Worm (Caenorhabditis elegans) whole organism, late embryonic: Measurements from ENCODE around the gene K05F1.1.

ENCODE experiments used
- C08G9.2 ChIP-seq: sonication (generic microtip); optimal IDR thresholded peaks from 2 replicates; lab custom pipeline; 2016; ENCODE audit warnings: mild to moderate bottlenecking, missing genetic modification characterization, moderate library complexity, missing compliant biosample characterization
- C38D4.7 ChIP-seq: fragments of 200-800 bp; sonication (Bioruptor generic); optimal IDR thresholded peaks from 2 replicates; lab custom pipeline; 2018; ENCODE audit warnings: mild to moderate bottlenecking, missing genetic modification characterization, moderate library complexity, missing compliant biosample characterization
- F13H6.1 ChIP-seq: sonication (generic microtip); optimal IDR thresholded peaks from 2 replicates; lab custom pipeline; 2016; ENCODE audit warnings: missing genetic modification characterization, missing compliant biosample characterization
- K09A11.1 ChIP-seq: sonication (generic microtip); optimal IDR thresholded peaks from 2 replicates; lab custom pipeline; 2017; ENCODE audit warnings: antibody characterized with exemption, mild to moderate bottlenecking, missing genetic modification characterization, missing compliant biosample characterization; ENCODE audit not compliant: insufficient read depth
- T23F11.4 ChIP-seq: fragments of 200-800 bp; sonication (Bioruptor generic); optimal IDR thresholded peaks from 2 replicates; lab custom pipeline; 2018; ENCODE audit warnings: mild to moderate bottlenecking, missing genetic modification characterization, missing compliant biosample characterization
- ahr-1 ChIP-seq: sonication (generic microtip); optimal IDR thresholded peaks from 2 replicates; lab custom pipeline; 2016; ENCODE audit warnings: missing genetic modification characterization, missing compliant biosample characterization
- ama-1 ChIP-seq: fragments of 150-350 bp; optimal IDR thresholded peaks from 2 replicates; lab custom pipeline; 2014
- ceh-18 ChIP-seq: sonication (generic microtip); optimal IDR thresholded peaks from 2 replicates; lab custom pipeline; 2016; ENCODE audit warnings: missing genetic modification characterization, missing compliant biosample characterization
- ceh-19 ChIP-seq: fragments of 200-800 bp; sonication (Bioruptor generic); optimal IDR thresholded peaks from 2 replicates; lab custom pipeline; 2018; ENCODE audit warnings: mild to moderate bottlenecking, missing genetic modification characterization, missing compliant biosample characterization
- ceh-34 ChIP-seq: sonication (generic microtip); optimal IDR thresholded peaks from 2 replicates; lab custom pipeline; 2016; ENCODE audit warnings: mild to moderate bottlenecking, missing genetic modification characterization, missing compliant biosample characterization
- ceh-6 ChIP-seq: fragments of 200-800 bp; sonication (Bioruptor generic); optimal IDR thresholded peaks from 2 replicates; lab custom pipeline; 2018; ENCODE audit warnings: mild to moderate bottlenecking, missing genetic modification characterization, missing compliant biosample characterization
- che-1 ChIP-seq: sonication (generic microtip); optimal IDR thresholded peaks from 2 replicates; lab custom pipeline; 2016; ENCODE audit warnings: mild to moderate bottlenecking, missing genetic modification characterization, missing compliant biosample characterization
- elt-2 ChIP-seq: sonication (generic microtip); optimal IDR thresholded peaks from 2 replicates; lab custom pipeline; 2016; ENCODE audit warnings: missing genetic modification reagents, missing genetic modification characterization, missing compliant biosample characterization
- elt-4 ChIP-seq: sonication (generic microtip); optimal IDR thresholded peaks from 2 replicates; lab custom pipeline; 2016; ENCODE audit warnings: missing genetic modification characterization, missing compliant biosample characterization
- fkh-10 ChIP-seq: fragments of 150-350 bp; optimal IDR thresholded peaks from 2 replicates; lab custom pipeline; 2014; ENCODE audit warnings: missing biosample characterization, missing genetic modification reagents, missing genetic modification characterization
- fkh-6 ChIP-seq: sonication (generic microtip); optimal IDR thresholded peaks from 2 replicates; lab custom pipeline; 2016; ENCODE audit warnings: missing genetic modification characterization, missing compliant biosample characterization
- hlh-13 ChIP-seq: fragments of 200-800 bp; sonication (Bioruptor generic); optimal IDR thresholded peaks from 2 replicates; lab custom pipeline; 2018; ENCODE audit warnings: mild to moderate bottlenecking, missing genetic modification characterization, missing compliant biosample characterization
- hlh-30 ChIP-seq: sonication (generic microtip); optimal IDR thresholded peaks from 2 replicates; lab custom pipeline; 2017; ENCODE audit warnings: antibody characterized with exemption, missing genetic modification characterization, missing compliant biosample characterization; ENCODE audit not compliant: insufficient read depth
- hlh-6 ChIP-seq: sonication (generic microtip); optimal IDR thresholded peaks from 2 replicates; lab custom pipeline; 2016; ENCODE audit warnings: missing genotype, missing genetic modification characterization, missing compliant biosample characterization
- lim-6 ChIP-seq: sonication (generic microtip); optimal IDR thresholded peaks from 2 replicates; lab custom pipeline; 2016; ENCODE audit warnings: missing genetic modification characterization, missing compliant biosample characterization
- lin-11 ChIP-seq: fragments of 200-800 bp; sonication (Bioruptor generic); optimal IDR thresholded peaks from 2 replicates; lab custom pipeline; 2018; ENCODE audit warnings: mild to moderate bottlenecking, missing genetic modification characterization, missing compliant biosample characterization
- nhr-232 ChIP-seq: sonication (generic microtip); optimal IDR thresholded peaks from 2 replicates; lab custom pipeline; 2016; ENCODE audit warnings: missing genetic modification characterization, missing compliant biosample characterization
- npax-4 ChIP-seq: sonication (generic microtip); optimal IDR thresholded peaks from 2 replicates; lab custom pipeline; 2016; ENCODE audit warnings: missing genetic modification characterization, missing compliant biosample characterization
- odd-2 ChIP-seq: sonication (generic microtip); optimal IDR thresholded peaks from 2 replicates; lab custom pipeline; 2017; ENCODE audit warnings: antibody characterized with exemption, mild to moderate bottlenecking, missing genetic modification characterization, missing compliant biosample characterization
- pag-3 ChIP-seq: sonication (generic microtip); optimal IDR thresholded peaks from 2 replicates; lab custom pipeline; 2016; ENCODE audit warnings: missing compliant biosample characterization, missing genetic modification characterization, borderline replicate concordance
- pha-4 ChIP-seq: fragments of 150-350 bp; optimal IDR thresholded peaks from 2 replicates; lab custom pipeline; 2018; ENCODE audit warnings: missing biosample characterization, missing genetic modification reagents, missing genetic modification characterization
- pqm-1 ChIP-seq: sonication (generic microtip); optimal IDR thresholded peaks from 2 replicates; lab custom pipeline; 2016; ENCODE audit warnings: missing genetic modification characterization, missing compliant biosample characterization
- pros-1 ChIP-seq: fragments of 150-350 bp; optimal IDR thresholded peaks from 2 replicates; lab custom pipeline; 2014; ENCODE audit warnings: missing biosample characterization, missing genetic modification reagents, missing genetic modification characterization
- ref-2 ChIP-seq: sonication (generic microtip); optimal IDR thresholded peaks from 2 replicates; lab custom pipeline; 2016; ENCODE audit warnings: missing genetic modification characterization, missing compliant biosample characterization
- rnt-1 ChIP-seq: sonication (generic microtip); optimal IDR thresholded peaks from 2 replicates; lab custom pipeline; 2016; ENCODE audit warnings: missing genetic modification characterization, missing compliant biosample characterization
- sdc-2 ChIP-seq: sonication (generic microtip); optimal IDR thresholded peaks from 2 replicates; lab custom pipeline; 2016; ENCODE audit warnings: missing genotype, missing genetic modification characterization, missing compliant biosample characterization
- tbx-7 ChIP-seq: sonication (generic microtip); optimal IDR thresholded peaks from 2 replicates; lab custom pipeline; 2016; ENCODE audit warnings: missing genotype, missing genetic modification characterization, missing compliant biosample characterization
- ttx-3 ChIP-seq: sonication (generic microtip); optimal IDR thresholded peaks from 2 replicates; lab custom pipeline; 2016; ENCODE audit warnings: missing genetic modification reagents, missing genetic modification characterization, missing compliant biosample characterization
- unc-86 ChIP-seq: sonication (generic microtip); optimal IDR thresholded peaks from 2 replicates; lab custom pipeline; 2016; ENCODE audit warnings: missing genetic modification characterization, missing compliant biosample characterization
- ztf-16 ChIP-seq: sonication (generic microtip); optimal IDR thresholded peaks from 2 replicates; lab custom pipeline; 2017; ENCODE audit warnings: missing genetic modification characterization, missing compliant biosample characterization

K05F1.1 gene

ce11 chrII:5804288-5804687, 3.1 kb downstream of the K05F1.1 start:
- TF ChIP-seq pha-4 (tag; lab: Kevin White, UChicago) (no peak), odd-2 (tag; lab: Kevin White, UChicago) (no peak), C38D4.7 (GFP tag; lab: Kevin White, UChicago) (no peak), ceh-6 (no peak), ceh-19 (GFP tag; lab: Kevin White, UChicago) (no peak), pag-3 (no peak), che-1 (tag; lab: Kevin White, UChicago) (no peak), pqm-1 (tag; lab: Kevin White, UChicago) (no peak), ama-1 (no peak), unc-86 (tag; lab: Kevin White, UChicago) (no peak), ttx-3 (tag; lab: Kevin White, UChicago) (no peak), ceh-18 (tag; lab: Kevin White, UChicago) (no peak), ahr-1 (tag; lab: Kevin White, UChicago) (no peak), hlh-30 (tag; lab: Kevin White, UChicago) (no peak), elt-2 (tag; lab: Kevin White, UChicago) (no peak), npax-4 (no peak), ztf-16 (tag; lab: Kevin White, UChicago) (no peak)

DNA sequence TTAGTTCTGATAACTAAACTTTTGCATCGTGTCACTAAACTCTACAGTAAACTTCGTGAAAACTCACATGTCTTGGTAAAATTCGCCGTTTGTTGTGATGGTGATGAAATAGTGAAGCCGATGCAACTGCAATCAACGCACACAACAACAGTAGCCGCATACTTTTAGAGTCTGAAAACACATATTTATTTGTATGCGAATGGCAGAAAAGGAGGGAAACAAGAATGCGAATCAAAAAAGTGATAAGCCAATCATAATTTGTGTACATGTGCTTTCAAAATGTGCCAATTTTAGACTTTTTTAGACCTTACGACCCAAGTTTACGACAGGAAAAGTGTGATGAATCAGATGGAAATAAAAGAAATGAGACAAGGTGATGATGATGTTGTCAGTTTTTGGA, 4.1 kb downstream of the K05F1.1 start, which contains the start of gene K05F1.10:
TSS of gene K05F1.10 (minus strand) at position 171 of the 400 bp plus-strand sequence.
- no peak for TF ChIP-seq nhr-232 (tag; lab: Kevin White, UChicago)

DNA sequence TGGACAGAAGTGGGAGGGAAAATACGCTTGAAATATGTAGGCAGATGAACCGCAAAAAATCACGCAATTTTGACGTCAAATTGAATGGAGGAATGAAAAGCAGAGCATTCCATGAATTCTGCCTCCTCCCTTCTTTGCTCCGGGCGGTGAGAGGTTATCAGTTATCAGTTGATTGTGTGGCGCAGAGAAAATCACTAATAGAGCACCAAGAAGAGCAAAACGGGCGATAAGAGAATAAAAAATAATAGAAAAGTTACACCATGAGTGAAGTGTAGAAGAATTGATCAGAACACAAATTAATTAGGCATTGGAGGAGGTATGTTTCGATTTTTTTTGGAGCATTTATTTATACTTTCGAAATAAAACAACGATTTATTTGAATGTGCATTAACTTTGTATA, 5.4 kb downstream of the K05F1.1 start:
- TF ChIP-seq tbx-7 (tag; lab: Kevin White, UChicago) (no peak), T23F11.4 (GFP tag; lab: Kevin White, UChicago) (no peak), pag-3 (no peak), lim-6 (tag; lab: Kevin White, UChicago) (no peak), rnt-1 (no peak), ttx-3 (tag; lab: Kevin White, UChicago) (no peak), C08G9.2 (tag; lab: Kevin White, UChicago) (no peak)
- TF ChIP-seq, all 69 proteins: peak for 0

DNA sequence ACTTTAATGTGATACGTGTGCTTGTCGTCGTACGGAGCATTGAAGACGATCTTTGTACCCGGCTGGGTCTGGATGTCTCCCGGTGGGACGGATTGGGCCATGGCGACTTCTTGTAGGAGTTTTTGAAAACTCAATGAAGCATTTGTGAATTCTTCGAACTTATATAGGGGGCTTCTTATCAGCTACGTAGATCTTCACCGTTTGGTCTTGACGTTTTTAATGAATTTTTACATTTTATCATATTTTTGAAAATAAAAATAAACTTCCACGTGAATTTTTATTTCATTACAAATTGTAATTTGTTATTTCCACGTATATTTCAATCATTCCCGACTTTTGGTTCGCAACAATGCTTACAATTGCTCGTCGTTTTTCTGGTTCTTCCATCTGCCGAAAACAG, 9.0 kb downstream of the K05F1.1 start, which contains the start of the genes msp-64 and ZK1248.5:
TSS of gene msp-64 (minus strand) at position 101 of the 400 bp plus-strand sequence.
TSS of gene ZK1248.5 (plus strand) at position 285 of the 400 bp plus-strand sequence.
- no peak for TF ChIP-seq ceh-34 (tag; lab: Kevin White, UChicago)
- no peak for TF ChIP-seq pros-1 (tag; lab: Kevin White, UChicago)
- TF ChIP-seq ceh-18 (tag; lab: Kevin White, UChicago), result no peak
- no peak for TF ChIP-seq F13H6.1 (tag; lab: Kevin White, UChicago)
- TF ChIP-seq K09A11.1 (tag; lab: Kevin White, UChicago), result no peak
- no peak for TF ChIP-seq unc-86 (tag; lab: Kevin White, UChicago)
- no peak for TF ChIP-seq T23F11.4 (GFP tag; lab: Kevin White, UChicago)
- no peak for TF ChIP-seq sdc-2 (tag; lab: Kevin White, UChicago)
- no peak for TF ChIP-seq hlh-6 (tag; lab: Kevin White, UChicago)
- no peak for TF ChIP-seq ztf-16 (tag; lab: Kevin White, UChicago)
- TF ChIP-seq hlh-30 (tag; lab: Kevin White, UChicago), result no peak
- TF ChIP-seq rnt-1, result no peak
- no peak for TF ChIP-seq lin-11
- no peak for TF ChIP-seq hlh-13 (GFP tag; lab: Kevin White, UChicago)
- TF ChIP-seq npax-4, result no peak
- no peak for TF ChIP-seq elt-4 (tag; lab: Kevin White, UChicago)
- TF ChIP-seq fkh-10, result no peak
- no peak for TF ChIP-seq ceh-19 (GFP tag; lab: Kevin White, UChicago)
- TF ChIP-seq ref-2 (tag; lab: Kevin White, UChicago), result no peak
- no peak for TF ChIP-seq fkh-6
